Worm (Caenorhabditis elegans) whole organism, L4/young adult: Measurements from ENCODE around the gene klp-20.

Experiments used
- W03F9.2 ChIP-seq: fragments of 150-350 bp; optimal IDR thresholded peaks from 2 replicates; lab custom pipeline; 2014; ENCODE audit warnings: missing biosample characterization, missing genetic modification characterization
- dao-5 ChIP-seq: sonication (generic microtip); optimal IDR thresholded peaks from 2 replicates; lab custom pipeline; 2016; ENCODE audit warnings: missing genotype, missing genetic modification characterization, moderate library complexity, missing compliant biosample characterization
- him-1 ChIP-seq: sonication (generic microtip); optimal IDR thresholded peaks from 2 replicates; lab custom pipeline; 2016; ENCODE audit warnings: missing genotype, missing genetic modification reagents, missing genetic modification characterization, missing compliant biosample characterization

ce11 chrIII:222508-222907 is 12.7 kb downstream of the klp-20 start:
- TF ChIP-seq him-1 (tag; lab: Kevin White, UChicago) = no peak
- TF ChIP-seq W03F9.2 (tag; lab: Kevin White, UChicago) = no peak
- TF ChIP-seq dao-5 (tag; lab: Kevin White, UChicago) = no peak
